Fruit fly (Drosophila melanogaster): Measurements from ENCODE around the gene CG10185.

DNA sequence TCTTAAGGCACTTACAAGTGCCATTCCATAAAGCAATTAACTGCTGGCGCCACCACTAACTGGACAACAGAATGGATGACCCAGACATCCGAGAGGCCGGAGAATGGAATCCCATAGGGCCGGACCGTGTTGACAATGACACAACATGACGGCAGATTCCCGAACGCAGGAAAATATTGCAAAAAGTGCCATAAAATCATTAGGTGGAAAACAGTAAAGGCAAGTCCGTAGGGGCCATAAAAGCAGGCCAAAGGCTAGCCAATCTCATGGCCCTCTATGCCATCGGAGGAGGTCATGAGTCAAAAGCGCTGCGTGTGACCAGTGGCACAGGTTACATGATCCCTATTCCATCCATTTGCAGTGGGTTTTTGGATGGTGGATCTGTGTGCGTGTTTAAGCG, 38.7 kb downstream of the CG10185 start:
- TF ChIP-seq Blimp-1 (GFP tag; optimal IDR thresholded peaks at IDR 0.05) (no peak), CG3032 (tag; optimal IDR thresholded peaks at IDR 0.05) (no peak), lz (GFP tag; optimal IDR thresholded peaks at IDR 0.05) (no peak), Gug (GFP tag; IDR thresholded peaks at IDR 0.05) (no peak), CG1621 (tag; optimal IDR thresholded peaks at IDR 0.05) (no peak), CG31627 (GFP tag; optimal IDR thresholded peaks at IDR 0.05) (no peak), Hr39 (GFP tag; optimal IDR thresholded peaks at IDR 0.05) (no peak), Eip75B (GFP tag; optimal IDR thresholded peaks at IDR 0.05) (no peak), net (GFP tag; optimal IDR thresholded peaks at IDR 0.05) (no peak), ss (GFP tag; optimal IDR thresholded peaks at IDR 0.05) (no peak)

Measured in whole organism, prepupa.